Fruit fly (Drosophila melanogaster): ENCODE measurements around the gene Pburs.

The Pburs gene

DNA sequence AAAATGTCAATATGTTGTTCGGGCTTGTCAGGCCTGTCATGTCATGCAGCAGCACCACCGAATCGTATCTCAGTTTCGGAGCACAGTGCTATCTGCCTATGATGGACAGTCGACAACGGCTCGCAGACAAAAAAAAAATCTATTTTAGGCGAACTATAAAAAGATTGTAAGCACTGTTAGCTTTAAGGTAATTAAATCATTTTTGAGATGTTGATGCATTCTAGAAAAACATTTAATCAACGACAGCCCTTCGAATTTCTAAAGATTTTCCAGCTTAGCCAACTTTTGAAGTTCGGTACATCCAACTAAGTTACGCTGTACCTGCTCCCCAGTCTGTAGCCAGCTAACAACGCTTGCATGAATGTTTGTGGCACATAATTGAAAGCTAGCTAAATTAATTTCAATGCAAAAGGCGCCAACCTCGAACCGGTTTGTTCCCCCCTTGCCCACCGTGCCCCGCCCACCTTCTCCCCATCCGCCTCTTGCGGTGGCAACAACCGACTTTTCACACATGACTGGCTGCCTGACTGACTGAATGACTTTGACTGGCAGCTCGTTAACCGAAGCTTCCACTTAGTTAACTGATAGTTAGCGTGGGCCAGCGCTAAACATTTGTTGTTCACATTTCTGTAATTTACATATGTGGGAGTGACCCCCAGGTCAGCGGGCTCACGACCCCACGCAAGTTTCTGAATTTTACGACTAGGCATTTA, 41.2 kb upstream of the Pburs start (continued):
- TF ChIP-seq CG9215 (GFP tag; IDR thresholded peaks at IDR 0.05) (no peak; the same call in 1 of the 2 replicates), pb (GFP tag; optimal IDR thresholded peaks at IDR 0.05) (no peak), exex (tag; optimal IDR thresholded peaks at IDR 0.05) (no peak), nmo (GFP tag; optimal IDR thresholded peaks at IDR 0.05) (peak; percentile 80), CG4424 (GFP tag; optimal IDR thresholded peaks at IDR 0.05) (no peak), lbe (GFP tag; optimal IDR thresholded peaks at IDR 0.05) (no peak), CG6175 (GFP tag; IDR thresholded peaks at IDR 0.05) (peak; percentile 81; the same call in 2 of the 3 replicates), ap (GFP tag; IDR thresholded peaks at IDR 0.05) (peak; percentile 52; the same call in 1 of the 2 replicates), ase (GFP tag; IDR thresholded peaks at IDR 0.05) (peak; percentile 48; the same call in 1 of the 3 replicates), Mad (GFP tag; optimal IDR thresholded peaks at IDR 0.05) (no peak), tll (GFP tag; optimal IDR thresholded peaks at IDR 0.05) (no peak), nerfin-1 (tag; optimal IDR thresholded peaks at IDR 0.05) (no peak), eyg (GFP tag; optimal IDR thresholded peaks at IDR 0.05) (no peak), CG8924 (tag; optimal IDR thresholded peaks at IDR 0.05) (peak; percentile 1), Xbp1 (GFP tag; optimal IDR thresholded peaks at IDR 0.05) (peak; percentile 71), CG17186 (GFP tag; optimal IDR thresholded peaks at IDR 0.05) (no peak), CG10267 (tag; optimal IDR thresholded peaks at IDR 0.05) (no peak), CG7963 (GFP tag; IDR thresholded peaks at IDR 0.05; ENCODE audit: partially characterized antibody) (no peak), CG12219 (GFP tag; optimal IDR thresholded peaks at IDR 0.05) (peak; percentile 71), CG8359 (GFP tag; optimal IDR thresholded peaks at IDR 0.05; ENCODE audit: borderline replicate concordance) (no peak), vvl (GFP tag; IDR thresholded peaks at IDR 0.05) (peak; percentile 80), CG8765 (GFP tag; IDR thresholded peaks at IDR 0.05) (no peak), Kr (GFP tag; optimal IDR thresholded peaks at IDR 0.05) (no peak), Adf1 (GFP tag; IDR thresholded peaks at IDR 0.05) (no peak), CG17568 (GFP tag; optimal IDR thresholded peaks at IDR 0.05) (peak; percentile 54), Asciz (GFP tag; optimal IDR thresholded peaks at IDR 0.05) (no peak), CG13287 (GFP tag; IDR thresholded peaks at IDR 0.05; ENCODE audit: partially characterized antibody) (no peak), repo (GFP tag; optimal IDR thresholded peaks at IDR 0.05) (no peak), MTF-1 (GFP tag; optimal IDR thresholded peaks at IDR 0.05; ENCODE audit: borderline replicate concordance) (no peak), CG15269 (tag; optimal IDR thresholded peaks at IDR 0.05) (peak; percentile 82), ems (GFP tag; optimal IDR thresholded peaks at IDR 0.05) (no peak), Hey (tag; optimal IDR thresholded peaks at IDR 0.05) (no peak), BtbVII (GFP tag; optimal IDR thresholded peaks at IDR 0.05) (no peak), dmrt99B (tag; optimal IDR thresholded peaks at IDR 0.05) (peak; percentile 57), Sox100B (GFP tag; optimal IDR thresholded peaks at IDR 0.05) (peak; percentile 18), toy (GFP tag; IDR thresholded peaks at IDR 0.05) (no peak), Ptx1 (GFP tag; IDR thresholded peaks at IDR 0.05) (peak; percentile 85), CG10462 (GFP tag; optimal IDR thresholded peaks at IDR 0.05) (no peak), HLHmδ (GFP tag; optimal IDR thresholded peaks at IDR 0.05) (no peak), Doc3 (GFP tag; IDR thresholded peaks at IDR 0.05; ENCODE audit: partially characterized antibody) (no peak), zf30C (GFP tag; optimal IDR thresholded peaks at IDR 0.05) (no peak), pzg (GFP tag; optimal IDR thresholded peaks at IDR 0.05) (no peak), Awh (GFP tag; IDR thresholded peaks at IDR 0.05) (peak; percentile 54; the same call in 1 of the 2 replicates), CG10147 (GFP tag; optimal IDR thresholded peaks at IDR 0.05) (peak; percentile 42), fd3F (GFP tag; optimal IDR thresholded peaks at IDR 0.05) (peak; percentile 15), CG14441 (GFP tag; IDR thresholded peaks at IDR 0.05) (no peak), tna (GFP tag; IDR thresholded peaks at IDR 0.05; ENCODE audit: partially characterized antibody) (no peak), tup (GFP tag; optimal IDR thresholded peaks at IDR 0.05) (peak; percentile 25)
